Fruit fly (Drosophila melanogaster): ENCODE data around the gene CG7251.

Gene CG7251

DNA sequence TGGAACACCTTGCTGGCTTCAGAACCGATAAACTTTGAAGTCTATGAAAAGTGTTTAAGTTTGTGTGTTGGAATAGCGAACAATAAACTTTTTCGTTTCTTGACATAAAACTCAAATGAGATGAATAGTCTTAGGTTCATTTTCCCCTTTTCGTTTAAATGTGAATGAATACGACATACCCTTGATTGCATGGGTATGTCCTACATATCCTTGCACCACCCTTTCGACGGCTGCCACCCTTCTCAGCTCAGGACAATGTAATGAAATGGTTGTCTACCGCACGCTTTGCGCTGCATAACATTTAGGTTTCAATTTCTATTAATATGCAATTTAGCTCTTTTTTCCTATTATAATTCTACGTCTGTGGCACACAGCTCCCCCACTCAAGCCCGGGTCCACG lies 7.2 kb downstream of the CG7251 start, which contains the start of gene CG14011:
CG14011 (minus strand) TSS at position 101 of the 400 bp plus-strand sequence.
- TF ChIP-seq svp (GFP tag) (peak; percentile 6), fd59A (GFP tag; optimal IDR thresholded peaks at IDR 0.05) (no peak)

DNA sequence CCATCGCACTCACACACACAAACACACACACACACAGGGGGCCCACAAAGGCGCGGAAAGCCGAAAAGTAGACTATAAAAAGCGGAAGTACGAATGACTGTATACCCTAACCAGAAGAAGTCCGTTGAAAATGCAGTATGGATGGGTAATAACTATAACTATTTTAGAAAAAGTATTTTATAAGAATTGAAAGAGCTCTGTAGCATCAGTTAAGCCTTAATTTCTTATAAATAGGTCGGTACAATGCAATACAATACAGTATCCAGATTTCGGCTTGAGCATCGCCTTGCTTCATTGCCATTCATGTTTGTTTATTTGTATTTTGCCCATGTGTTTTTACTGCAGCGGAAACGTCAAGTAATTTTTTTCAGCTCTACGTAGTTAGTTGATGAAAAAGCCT lies 18.7 kb downstream of the CG7251 start:
- TF ChIP-seq CG8319 (GFP tag; optimal IDR thresholded peaks at IDR 0.05), result no peak
- TF ChIP-seq salr (GFP tag; optimal IDR thresholded peaks at IDR 0.05), result peak in 1 of 2 experiments; percentile 26
- TF ChIP-seq fd85E (GFP tag; optimal IDR thresholded peaks at IDR 0.05), result no peak
- peak; percentile 57 for TF ChIP-seq CG32006 (GFP tag; optimal IDR thresholded peaks at IDR 0.05)
- TF ChIP-seq lz (GFP tag; optimal IDR thresholded peaks at IDR 0.05), result peak; percentile 40
- TF ChIP-seq Lpt (GFP tag; optimal IDR thresholded peaks at IDR 0.05), result no peak
- peak; percentile 33 for TF ChIP-seq CG4318 (GFP tag; optimal IDR thresholded peaks at IDR 0.05)
- TF ChIP-seq cyc (GFP tag; optimal IDR thresholded peaks at IDR 0.05), result peak; percentile 29
- no peak for TF ChIP-seq ss (GFP tag; optimal IDR thresholded peaks at IDR 0.05)
- TF ChIP-seq Ets96B (tag; optimal IDR thresholded peaks at IDR 0.05), result peak; percentile 54
- peak; percentile 31 for TF ChIP-seq achi (GFP tag; optimal IDR thresholded peaks at IDR 0.05)
- TF ChIP-seq Sox15 (GFP tag; optimal IDR thresholded peaks at IDR 0.05), result no peak
- peak; percentile 25 for TF ChIP-seq topi (GFP tag; optimal IDR thresholded peaks at IDR 0.05)
- TF ChIP-seq Ets21C (GFP tag; optimal IDR thresholded peaks at IDR 0.05), result peak; percentile 15
- TF ChIP-seq Eip75B (GFP tag; optimal IDR thresholded peaks at IDR 0.05), result peak; percentile 30
- peak; percentile 13 for TF ChIP-seq spab (GFP tag; optimal IDR thresholded peaks at IDR 0.05)
- peak; percentile 26 for TF ChIP-seq CG11902 (GFP tag; optimal IDR thresholded peaks at IDR 0.05)
- TF ChIP-seq svp (GFP tag), result peak; percentile 69
- TF ChIP-seq CG15336 (GFP tag; IDR thresholded peaks at IDR 0.05), result no peak
- peak; percentile 49 for TF ChIP-seq CG3919 (GFP tag; optimal IDR thresholded peaks at IDR 0.05)
- TF ChIP-seq Blimp-1 (GFP tag; optimal IDR thresholded peaks at IDR 0.05), result no peak
- no peak for TF ChIP-seq CG8632 (GFP tag; optimal IDR thresholded peaks at IDR 0.05)
- no peak for TF ChIP-seq net (GFP tag; optimal IDR thresholded peaks at IDR 0.05)
- TF ChIP-seq Eip78C (GFP tag), result peak; percentile 82
- TF ChIP-seq fkh (GFP tag; optimal IDR thresholded peaks at IDR 0.05), result no peak
- TF ChIP-seq esn (GFP tag; optimal IDR thresholded peaks at IDR 0.05), result no peak
- TF ChIP-seq Smox (GFP tag; optimal IDR thresholded peaks at IDR 0.05), result peak; percentile 37
- TF ChIP-seq fd59A (GFP tag; optimal IDR thresholded peaks at IDR 0.05), result peak; percentile 36
- TF ChIP-seq Sox102F (GFP tag; optimal IDR thresholded peaks at IDR 0.05), result peak; percentile 39
- peak; percentile 42 for TF ChIP-seq CG10669 (GFP tag; optimal IDR thresholded peaks at IDR 0.05)
- peak; percentile 32 for TF ChIP-seq pdm3 (GFP tag; optimal IDR thresholded peaks at IDR 0.05)
- TF ChIP-seq acj6 (GFP tag; optimal IDR thresholded peaks at IDR 0.05), result peak; percentile 57
- peak; percentile 55; the same call in 2 of the 3 replicates for TF ChIP-seq CG6163 (GFP tag; IDR thresholded peaks at IDR 0.05)
- peak; percentile 54 for TF ChIP-seq Hr4 (GFP tag; optimal IDR thresholded peaks at IDR 0.05)
- peak; percentile 18 for TF ChIP-seq CG1621 (tag; optimal IDR thresholded peaks at IDR 0.05)
- TF ChIP-seq Sox14 (GFP tag; optimal IDR thresholded peaks at IDR 0.05), result peak; percentile 43
- 0 out of 2 replicates have a peak, but pooled peaks have one; percentile 34 for TF ChIP-seq Gug (GFP tag; IDR thresholded peaks at IDR 0.05)
- no peak for TF ChIP-seq CG6276 (GFP tag; optimal IDR thresholded peaks at IDR 0.05)
- TF ChIP-seq CG11294 (GFP tag; IDR thresholded peaks at IDR 0.05), result no peak
- TF ChIP-seq Eip93F (GFP tag; optimal IDR thresholded peaks at IDR 0.05), result no peak
- TF ChIP-seq Hr39 (GFP tag; optimal IDR thresholded peaks at IDR 0.05), result peak; percentile 56
- peak; percentile 53 for TF ChIP-seq CG10631 (GFP tag; optimal IDR thresholded peaks at IDR 0.05)
- peak; percentile 58 for TF ChIP-seq OdsH (GFP tag; optimal IDR thresholded peaks at IDR 0.05)
- no peak for TF ChIP-seq CG3032 (tag; optimal IDR thresholded peaks at IDR 0.05)
- TF ChIP-seq CG11762 (GFP tag; optimal IDR thresholded peaks at IDR 0.05; ENCODE audit: insufficient read depth), result peak; percentile 10
- peak; percentile 60; the same call in 2 of the 3 replicates for TF ChIP-seq eg (GFP tag; IDR thresholded peaks at IDR 0.05)
- TF ChIP-seq Hr38 (GFP tag; optimal IDR thresholded peaks at IDR 0.05), result no peak
- no peak for TF ChIP-seq vri (GFP tag; optimal IDR thresholded peaks at IDR 0.05)
- TF ChIP-seq CG8119 (GFP tag; IDR thresholded peaks at IDR 0.05), result peak; percentile 60; the same call in 2 of the 3 replicates
- peak; percentile 21 for TF ChIP-seq CG7368 (GFP tag; optimal IDR thresholded peaks at IDR 0.05)

All from whole organism, prepupa.